Worm (Caenorhabditis elegans): ENCODE measurements around the gene arrd-10.

The arrd-10 gene

DNA sequence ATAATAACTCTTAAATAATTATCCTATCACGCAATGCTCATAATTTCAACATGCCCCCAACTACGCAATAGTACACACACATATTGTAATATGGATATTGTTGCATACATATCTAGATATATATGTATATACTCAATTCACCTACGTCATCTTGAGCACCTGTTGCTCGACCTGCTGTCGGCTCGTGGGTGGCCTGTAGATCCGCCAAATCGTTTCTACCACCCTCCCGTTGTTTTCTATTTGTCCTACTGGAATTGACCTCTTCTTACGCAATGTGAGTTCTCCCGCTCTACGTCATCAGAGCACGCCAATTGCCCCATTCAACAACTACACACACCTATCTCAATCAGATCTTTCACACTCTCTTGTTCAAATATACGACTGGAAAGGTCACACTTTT, 45.9 kb downstream of the arrd-10 start:
- TF ChIP-seq efl-1 (optimal IDR thresholded peaks at IDR 0.05) (no peak), efl-1 (GFP tag; optimal IDR thresholded peaks at IDR 0.05 in 1 of 2) (no peak), nhr-85 (tag) (peak; percentile 69)

ce11 chrII:12987799-12988198, 47.9 kb downstream of the arrd-10 start:
- TF ChIP-seq alr-1 (tag; optimal IDR thresholded peaks at IDR 0.05; ENCODE audit: borderline replicate concordance) (no peak), xbp-1 (tag; optimal IDR thresholded peaks at IDR 0.05) (no peak), ceh-82 (tag; optimal IDR thresholded peaks at IDR 0.05) (no peak), ceh-88 (GFP tag; IDR thresholded peaks at IDR 0.05) (no peak), nhr-76 (tag; optimal IDR thresholded peaks at IDR 0.05) (no peak), aly-2 (tag; optimal IDR thresholded peaks at IDR 0.05) (no peak), skn-1 (tag; optimal IDR thresholded peaks at IDR 0.05) (no peak), ceh-90 (tag; optimal IDR thresholded peaks at IDR 0.05) (no peak), zag-1 (tag; optimal IDR thresholded peaks at IDR 0.05) (no peak), sptf-1 (tag; optimal IDR thresholded peaks at IDR 0.05) (no peak), mep-1 (tag; optimal IDR thresholded peaks at IDR 0.05) (no peak), mef-2 (tag; optimal IDR thresholded peaks at IDR 0.05) (no peak), jun-1 (tag; optimal IDR thresholded peaks at IDR 0.05) (no peak)

DNA sequence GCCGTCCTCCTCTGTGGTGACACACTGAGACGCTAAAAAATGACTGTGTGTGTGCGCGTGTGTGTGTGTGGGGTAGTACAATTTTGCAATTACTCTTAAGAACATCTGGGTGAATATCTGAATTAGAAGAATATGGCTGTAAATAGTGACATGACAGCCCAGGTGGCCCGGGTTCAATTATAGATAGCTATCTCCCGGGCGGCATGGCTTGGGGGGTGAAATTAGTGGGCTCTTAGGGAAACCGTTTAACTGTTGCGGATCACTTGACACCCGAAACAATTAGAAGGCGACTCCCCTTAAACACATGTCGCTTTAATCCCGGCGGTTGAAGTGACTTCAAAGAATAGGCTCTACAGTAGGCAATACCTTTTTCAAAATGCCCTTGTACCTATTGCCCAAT, 50.3 kb downstream of the arrd-10 start:
- TF ChIP-seq nhr-90 (tag; optimal IDR thresholded peaks at IDR 0.05; ENCODE audit: poor library complexity) (no peak), ztf-11 (tag; optimal IDR thresholded peaks at IDR 0.05) (peak in 1 of 2 experiments; percentile 25)

DNA sequence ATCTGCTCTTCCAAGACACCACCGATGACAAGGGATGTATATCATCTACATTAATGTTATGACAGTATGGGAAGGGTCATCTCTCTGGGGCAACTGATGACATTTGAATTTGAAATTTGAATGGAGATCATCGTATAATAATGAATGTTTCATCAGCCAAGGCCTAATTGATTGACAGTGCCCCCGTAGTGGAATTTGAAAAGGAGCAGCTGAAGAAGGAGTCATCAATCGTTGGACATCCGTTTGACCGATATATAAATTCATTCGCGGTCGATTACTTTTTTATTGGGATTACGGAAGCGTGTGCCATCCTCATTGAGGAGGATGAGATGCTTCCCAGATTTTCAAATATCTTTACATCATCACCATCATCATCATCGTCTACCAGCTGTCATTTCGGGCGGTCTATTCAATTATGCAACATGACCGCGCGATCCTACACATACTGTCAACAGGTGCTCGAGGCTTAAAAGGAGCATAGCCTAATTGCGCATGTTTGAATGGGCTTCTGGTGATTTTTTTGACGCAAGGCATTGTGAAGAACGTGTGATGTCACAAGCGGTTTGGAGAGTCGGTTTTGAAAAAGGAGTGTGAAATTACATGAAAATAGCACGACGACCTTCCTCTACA, 51.2 kb downstream of the arrd-10 start:
- peak; percentile 22 for TF ChIP-seq unc-86 (tag; optimal IDR thresholded peaks at IDR 0.05)
- peak in 1 of 2 experiments; percentile 68 for TF ChIP-seq ztf-11 (tag; optimal IDR thresholded peaks at IDR 0.05)
- TF ChIP-seq unc-62 (GFP tag; optimal IDR thresholded peaks at IDR 0.05), result no peak
- no peak for TF ChIP-seq fkh-8 (tag; optimal IDR thresholded peaks at IDR 0.05)

ce11 chrII:12991594-12991993, 51.7 kb downstream of the arrd-10 start:
- TF ChIP-seq mdl-1 (tag; optimal IDR thresholded peaks at IDR 0.05) (no peak), efl-1 (optimal IDR thresholded peaks at IDR 0.05) (no peak), efl-1 (GFP tag; optimal IDR thresholded peaks at IDR 0.05 in 1 of 2) (peak in 1 of 2 experiments; percentile 49), isw-1 (GFP tag; IDR thresholded peaks at IDR 0.05) (no peak), nhr-85 (tag) (peak; percentile 90), unc-30 (tag; optimal IDR thresholded peaks at IDR 0.05) (no peak), lin-35 (GFP tag; optimal IDR thresholded peaks at IDR 0.05) (no peak), ceh-90 (tag; optimal IDR thresholded peaks at IDR 0.05) (no peak), C16A3.4 (tag; optimal IDR thresholded peaks at IDR 0.05) (no peak), blmp-1 (tag; optimal IDR thresholded peaks at IDR 0.05) (peak; percentile 31), nhr-90 (tag; optimal IDR thresholded peaks at IDR 0.05; ENCODE audit: poor library complexity) (no peak), rnt-1 (tag; optimal IDR thresholded peaks at IDR 0.05) (peak; percentile 22), lin-14 (GFP tag; optimal IDR thresholded peaks at IDR 0.05) (peak; percentile 62), elt-2 (tag; optimal IDR thresholded peaks at IDR 0.05) (no peak)

- no peak for TF ChIP-seq ceh-63 (GFP tag; optimal IDR thresholded peaks at IDR 0.05)
- TF ChIP-seq nhr-47 (tag; optimal IDR thresholded peaks at IDR 0.05), result no peak
- no peak for TF ChIP-seq tbx-2 (tag; optimal IDR thresholded peaks at IDR 0.05)
- no peak for TF ChIP-seq lsy-2 (tag; optimal IDR thresholded peaks at IDR 0.05)
- no peak for TF ChIP-seq ama-1 (optimal IDR thresholded peaks at IDR 0.05)
- TF ChIP-seq unc-86 (tag; optimal IDR thresholded peaks at IDR 0.05), result no peak
- no peak for TF ChIP-seq blmp-1 (tag; optimal IDR thresholded peaks at IDR 0.05)
- TF ChIP-seq fos-1 (tag; optimal IDR thresholded peaks at IDR 0.05), result no peak
- TF ChIP-seq pag-3 (tag; optimal IDR thresholded peaks at IDR 0.05; ENCODE audit: borderline replicate concordance, insufficient read depth), result no peak
- no peak for TF ChIP-seq lin-35 (GFP tag; optimal IDR thresholded peaks at IDR 0.05)
- TF ChIP-seq mep-1 (tag; optimal IDR thresholded peaks at IDR 0.05), result no peak
- no peak for TF ChIP-seq sup-37 (GFP tag; optimal IDR thresholded peaks at IDR 0.05)
- TF ChIP-seq lin-39 (tag; optimal IDR thresholded peaks at IDR 0.05), result no peak
- no peak for TF ChIP-seq ceh-82 (tag; optimal IDR thresholded peaks at IDR 0.05)
- TF ChIP-seq dsc-1 (tag; optimal IDR thresholded peaks at IDR 0.05), result no peak
- TF ChIP-seq ces-1 (GFP tag; optimal IDR thresholded peaks at IDR 0.05), result no peak
- TF ChIP-seq C04F5.9 (tag; optimal IDR thresholded peaks at IDR 0.05), result no peak
- TF ChIP-seq vab-15 (tag; optimal IDR thresholded peaks at IDR 0.05), result no peak
Measured at ce11 chrII:12992193-12992592, 52.3 kb downstream of the arrd-10 start.
